Worm (Caenorhabditis elegans) whole organism, L4/young adult: ENCODE data around the gene Y53C12A.7.
A peak's percentile ranks its signal among the peaks of the same experiment; 100 is the strongest.

ENCODE experiments used
- W03F9.2 ChIP-seq: fragments of 150-350 bp; optimal IDR thresholded peaks from 2 replicates; lab custom pipeline; 2014; ENCODE audit warnings: missing biosample characterization, missing genetic modification characterization
- dao-5 ChIP-seq: sonication (generic microtip); optimal IDR thresholded peaks from 2 replicates; lab custom pipeline; 2016; ENCODE audit warnings: missing genotype, missing genetic modification characterization, moderate library complexity, missing compliant biosample characterization
- him-1 ChIP-seq: sonication (generic microtip); optimal IDR thresholded peaks from 2 replicates; lab custom pipeline; 2016; ENCODE audit warnings: missing genotype, missing genetic modification reagents, missing genetic modification characterization, missing compliant biosample characterization

Y53C12A.7 gene

ce11 chrII:9741400-9741799, 41.1 kb downstream of the Y53C12A.7 start:
- TF ChIP-seq dao-5 (tag; lab: Kevin White, UChicago) (no peak), him-1 (tag; lab: Kevin White, UChicago) (no peak), W03F9.2 (tag; lab: Kevin White, UChicago) (no peak)

- no peak for TF ChIP-seq him-1 (tag; lab: Kevin White, UChicago)
- TF ChIP-seq W03F9.2 (tag; lab: Kevin White, UChicago) = no peak
- no peak for TF ChIP-seq dao-5 (tag; lab: Kevin White, UChicago)
Measured at ce11 chrII:9742784-9743183, 42.4 kb downstream of the Y53C12A.7 start, which contains the start of gene pno-1. Gene pno-1 (minus strand): TSS chrII:9742884.

- TF ChIP-seq dao-5 (tag; lab: Kevin White, UChicago) = no peak
- TF ChIP-seq him-1 (tag; lab: Kevin White, UChicago) = peak; percentile 14
- TF ChIP-seq W03F9.2 (tag; lab: Kevin White, UChicago) = peak; percentile 85
Measured at ce11 chrII:9746069-9746468, 45.7 kb downstream of the Y53C12A.7 start, which contains the start of the genes Y53C12B.1 and nos-3. Gene Y53C12B.1 (minus strand): TSS chrII:9746078. Gene nos-3 (plus strand): TSS chrII:9746316.
